Fruit fly (Drosophila melanogaster) whole organism, embryonic: ENCODE data around the gene CG5399.

Experiments
- CG11504 ChIP-seq: fragments of 200-800 bp; sonication (Bioruptor generic); optimal IDR thresholded peaks from 3 replicates; lab custom pipeline; 2019; ENCODE audit warnings: missing biosample characterization, mild to moderate bottlenecking, missing genetic modification characterization, moderate library complexity
- CG11723 ChIP-seq: fragments of 200-800 bp; sonication (Bioruptor generic); optimal IDR thresholded peaks from 2 replicates; lab custom pipeline; 2017; ENCODE audit warnings: missing biosample characterization, mild to moderate bottlenecking, missing genetic modification characterization
- CG13424 ChIP-seq: fragments of 200-800 bp; sonication (Bioruptor generic); optimal IDR thresholded peaks from 2 replicates; lab custom pipeline; 2019; ENCODE audit warnings: missing biosample characterization, mild to moderate bottlenecking, missing genetic modification characterization, moderate library complexity
- CG1603 ChIP-seq: fragments of 200-800 bp; sonication (Bioruptor generic); optimal IDR thresholded peaks from 2 replicates; lab custom pipeline; 2019; ENCODE audit warnings: missing biosample characterization, mild to moderate bottlenecking, missing genetic modification characterization, moderate library complexity
- CG17802 ChIP-seq: fragments of 200-800 bp; sonication (Bioruptor generic); optimal IDR thresholded peaks from 2 replicates; lab custom pipeline; 2018; ENCODE audit warnings: missing biosample characterization, mild to moderate bottlenecking, missing genetic modification characterization, moderate library complexity
- CG18262 ChIP-seq: fragments of 200-800 bp; optimal IDR thresholded peaks from 3 replicates; lab custom pipeline; 2019; ENCODE audit warnings: missing biosample characterization, mild to moderate bottlenecking, missing genetic modification characterization, moderate library complexity
- CG18764 ChIP-seq: fragments of 200-800 bp; sonication (Bioruptor generic); optimal IDR thresholded peaks from 3 replicates; lab custom pipeline; 2016; ENCODE audit warnings: missing biosample characterization, missing genetic modification characterization
- CG2678 ChIP-seq: fragments of 200-800 bp; sonication (Bioruptor generic); optimal IDR thresholded peaks from 3 replicates; lab custom pipeline; 2019; ENCODE audit warnings: missing biosample characterization, mild to moderate bottlenecking, missing genetic modification characterization, moderate library complexity
- CG3065 ChIP-seq: fragments of 200-800 bp; sonication (Bioruptor generic); optimal IDR thresholded peaks from 2 replicates; lab custom pipeline; 2016; ENCODE audit warnings: missing biosample characterization, missing genetic modification characterization
- CG32767 ChIP-seq: fragments of 200-800 bp; sonication (Bioruptor generic); IDR thresholded peaks from 2 replicates; pipeline ENCODE4 v1.3.6; 2022; ENCODE audit warnings: missing biosample characterization, missing genetic modification characterization
- CG32772 ChIP-seq: fragments of 200-800 bp; sonication (Bioruptor generic); IDR thresholded peaks from 2 replicates; pipeline ENCODE4 v1.3.6; 2022; ENCODE audit warnings: missing biosample characterization, missing genetic modification characterization
- CG33213 ChIP-seq: fragments of 200-800 bp; sonication (Bioruptor generic); optimal IDR thresholded peaks from 3 replicates; lab custom pipeline; 2016; ENCODE audit warnings: missing biosample characterization, missing genetic modification characterization
- CG33557 ChIP-seq: fragments of 200-800 bp; sonication (Bioruptor generic); optimal IDR thresholded peaks from 2 replicates; lab custom pipeline; 2019; ENCODE audit warnings: missing biosample characterization, mild to moderate bottlenecking, missing genetic modification characterization, moderate library complexity
- CG42726 ChIP-seq: fragments of 200-800 bp; sonication (Bioruptor generic); IDR thresholded peaks from 2 replicates; pipeline ENCODE4 v1.3.6; 2022; ENCODE audit warnings: missing biosample characterization, missing genetic modification characterization; ENCODE audit not compliant: partially characterized antibody
- CG6813 ChIP-seq: fragments of 200-800 bp; sonication (Bioruptor generic); optimal IDR thresholded peaks from 2 replicates; lab custom pipeline; 2017; ENCODE audit warnings: missing biosample characterization, missing genetic modification characterization, mild to moderate bottlenecking, moderate library complexity, missing genetic modification reagents
- CG7745 ChIP-seq: fragments of 200-800 bp; sonication (Bioruptor generic); optimal IDR thresholded peaks from 2 replicates; lab custom pipeline; 2018; ENCODE audit warnings: missing biosample characterization, mild to moderate bottlenecking, missing genetic modification characterization, moderate library complexity
- CG7786 ChIP-seq: fragments of 200-800 bp; sonication (Bioruptor generic); optimal IDR thresholded peaks from 2 replicates; lab custom pipeline; 2016; ENCODE audit warnings: missing biosample characterization, missing genetic modification characterization
- Deaf1 ChIP-seq: fragments of 200-800 bp; optimal IDR thresholded peaks from 3 replicates; lab custom pipeline; 2019; ENCODE audit warnings: missing biosample characterization, mild to moderate bottlenecking, missing genetic modification characterization, moderate library complexity
- Dll ChIP-seq: fragments of 200-800 bp; sonication (Bioruptor generic); IDR thresholded peaks from 4 replicates; pipeline ENCODE4 v1.3.6; 2022; ENCODE audit warnings: missing biosample characterization, missing genetic modification characterization; ENCODE audit not compliant: partially characterized antibody
- H15 ChIP-seq: fragments of 200-800 bp; sonication (Bioruptor generic); IDR thresholded peaks from 3 replicates; pipeline ENCODE4 v1.3.6; 2022; ENCODE audit warnings: missing biosample characterization, missing genetic modification characterization
- Kr ChIP-seq: fragments of 200-800 bp; sonication (Bioruptor generic); optimal IDR thresholded peaks from 2 replicates; lab custom pipeline; 2017; ENCODE audit warnings: missing biosample characterization, mild to moderate bottlenecking, missing genetic modification characterization
- MBD-R2 ChIP-seq: fragments of 200-800 bp; sonication (Bioruptor generic); IDR thresholded peaks from 2 replicates; pipeline ENCODE4 v1.3.6; 2022; ENCODE audit warnings: missing biosample characterization, missing genetic modification characterization
- Opbp ChIP-seq: fragments of 200-800 bp; sonication (Bioruptor generic); IDR thresholded peaks from 3 replicates; pipeline ENCODE4 v1.3.6; 2022; ENCODE audit warnings: missing biosample characterization, missing genetic modification characterization; ENCODE audit not compliant: partially characterized antibody
- Pdp1 ChIP-seq, 2 experiments: fragments of 200-800 bp; sonication (Bioruptor generic); optimal IDR thresholded peaks; 3 replicates each; lab custom pipeline; 2016; ENCODE audit warnings: missing biosample characterization in 2 of 2, missing genetic modification characterization in 2 of 2, mild to moderate bottlenecking in 1 of 2, moderate library complexity in 1 of 2
- TFAM ChIP-seq: fragments of 200-800 bp; sonication (Bioruptor generic); optimal IDR thresholded peaks from 2 replicates; lab custom pipeline; 2017; ENCODE audit warnings: missing biosample characterization, missing genetic modification characterization, inconsistent platforms
- Xbp1 ChIP-seq: fragments of 200-800 bp; sonication (Bioruptor generic); optimal IDR thresholded peaks from 3 replicates; lab custom pipeline; 2016; ENCODE audit warnings: missing biosample characterization, mild to moderate bottlenecking, missing genetic modification characterization
- amos ChIP-seq: fragments of 200-800 bp; sonication (Bioruptor generic); IDR thresholded peaks from 2 replicates; pipeline ENCODE4 v1.3.6; 2022; ENCODE audit warnings: missing biosample characterization, missing genetic modification characterization; ENCODE audit not compliant: partially characterized antibody
- bab2 ChIP-seq: fragments of 200-800 bp; sonication (Bioruptor generic); optimal IDR thresholded peaks from 2 replicates; lab custom pipeline; 2016; ENCODE audit warnings: missing biosample characterization, missing genetic modification characterization
- bbx ChIP-seq: fragments of 200-800 bp; sonication (Bioruptor generic); IDR thresholded peaks from 2 replicates; pipeline ENCODE4 v1.3.6; 2022; ENCODE audit warnings: missing biosample characterization, missing genetic modification characterization; ENCODE audit not compliant: partially characterized antibody
- br ChIP-seq: fragments of >200 bp; optimal IDR thresholded peaks from 2 replicates; lab custom pipeline; 2017
- cg ChIP-seq: fragments of 200-800 bp; sonication (Bioruptor generic); optimal IDR thresholded peaks from 3 replicates; lab custom pipeline; 2019; ENCODE audit warnings: missing biosample characterization, mild to moderate bottlenecking, missing genetic modification characterization, moderate library complexity
- chm ChIP-seq: fragments of 200-800 bp; sonication (Bioruptor generic); IDR thresholded peaks from 2 replicates; pipeline ENCODE4 v1.3.6; 2022; ENCODE audit warnings: missing biosample characterization, missing genetic modification characterization
- dmrt11E ChIP-seq: fragments of 200-800 bp; sonication (Bioruptor generic); optimal IDR thresholded peaks from 3 replicates; lab custom pipeline; 2018; ENCODE audit warnings: missing biosample characterization, mild to moderate bottlenecking, missing genetic modification characterization, moderate library complexity
- emc ChIP-seq: fragments of 200-800 bp; sonication (Bioruptor generic); optimal IDR thresholded peaks from 2 replicates; lab custom pipeline; 2016; ENCODE audit warnings: missing biosample characterization, missing genetic modification characterization
- gsb-n ChIP-seq: fragments of 200-800 bp; sonication (Bioruptor generic); optimal IDR thresholded peaks from 3 replicates; lab custom pipeline; 2018; ENCODE audit warnings: missing biosample characterization, mild to moderate bottlenecking, missing genetic modification characterization
- inv ChIP-seq: fragments of 200-800 bp; sonication (Bioruptor generic); IDR thresholded peaks from 2 replicates; pipeline ENCODE4 v1.3.6; 2022; ENCODE audit warnings: missing biosample characterization, missing genetic modification characterization; ENCODE audit not compliant: partially characterized antibody
- ken ChIP-seq: fragments of 200-800 bp; sonication (Bioruptor generic); IDR thresholded peaks from 3 replicates; pipeline ENCODE4 v1.3.6; 2022; ENCODE audit warnings: missing biosample characterization, missing genetic modification characterization
- nerfin-1 ChIP-seq: fragments of 200-800 bp; sonication (Bioruptor generic); optimal IDR thresholded peaks from 3 replicates; lab custom pipeline; 2019; ENCODE audit warnings: missing biosample characterization, mild to moderate bottlenecking, missing genetic modification characterization, moderate library complexity
- oc ChIP-seq: fragments of 200-800 bp; sonication (Bioruptor generic); optimal IDR thresholded peaks from 2 replicates; lab custom pipeline; 2018; ENCODE audit warnings: missing biosample characterization, mild to moderate bottlenecking, missing genetic modification characterization, moderate library complexity
- pnt ChIP-seq: fragments of 200-800 bp; sonication (Bioruptor generic); optimal IDR thresholded peaks from 3 replicates; lab custom pipeline; 2016; ENCODE audit warnings: missing biosample characterization, missing genetic modification characterization
- pros ChIP-seq: fragments of 200-800 bp; sonication (Bioruptor generic); optimal IDR thresholded peaks from 3 replicates; lab custom pipeline; 2019; ENCODE audit warnings: missing biosample characterization, mild to moderate bottlenecking, missing genetic modification characterization, moderate library complexity
- sens ChIP-seq: fragments of 200-800 bp; sonication (Bioruptor generic); peaks from one replicate; lab custom pipeline; 2016; ENCODE audit warnings: missing biosample characterization, missing genetic modification characterization
- sim ChIP-seq: fragments of 200-800 bp; sonication (Bioruptor generic); IDR thresholded peaks from 2 replicates; pipeline ENCODE4 v1.3.6; 2022; ENCODE audit warnings: missing biosample characterization, missing genetic modification characterization
- sqz ChIP-seq: fragments of 200-800 bp; sonication (Bioruptor generic); optimal IDR thresholded peaks from 3 replicates; lab custom pipeline; 2018; ENCODE audit warnings: missing biosample characterization, mild to moderate bottlenecking, missing genetic modification characterization
- tap ChIP-seq: fragments of 200-800 bp; optimal IDR thresholded peaks from 3 replicates; lab custom pipeline; 2019; ENCODE audit warnings: missing biosample characterization, mild to moderate bottlenecking, missing genetic modification characterization, moderate library complexity
- trh ChIP-seq: fragments of 200-800 bp; sonication (Bioruptor generic); optimal IDR thresholded peaks from 2 replicates; lab custom pipeline; 2016; ENCODE audit warnings: missing biosample characterization, missing genetic modification characterization
- twi ChIP-seq: fragments of 200-800 bp; optimal IDR thresholded peaks from 2 replicates; lab custom pipeline; 2019; ENCODE audit warnings: missing biosample characterization, mild to moderate bottlenecking, missing genetic modification characterization, moderate library complexity

Gene CG5399

DNA sequence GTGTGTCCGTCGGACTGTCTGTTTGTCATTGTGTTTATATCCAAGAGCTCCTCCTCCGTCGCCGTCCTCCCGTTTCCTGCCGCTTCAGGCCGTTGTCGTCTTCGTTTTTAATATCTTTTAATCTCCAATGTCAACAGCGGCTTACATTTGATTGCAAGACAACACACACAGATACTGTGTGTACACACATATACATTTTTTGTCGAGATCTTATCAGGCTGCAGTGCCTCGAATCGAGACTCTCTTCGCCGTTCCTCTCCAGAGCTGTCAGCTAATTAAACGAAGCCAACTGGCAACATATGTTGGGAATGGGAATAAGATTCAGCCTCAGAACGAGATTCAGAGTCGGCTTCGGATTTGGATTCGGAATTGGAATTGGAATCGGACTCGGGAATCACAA is 24.5 kb upstream of the CG5399 start (continued):
- TF ChIP-seq chm (GFP tag; lab: Robert Waterston, UW) (peak; percentile 85; the same call in 1 of the 2 replicates), bbx (GFP tag; lab: Robert Waterston, UW) (no peak), H15 (GFP tag; lab: Robert Waterston, UW) (no peak), sim (GFP tag; lab: Robert Waterston, UW) (0 out of 2 replicates have a peak, but pooled peaks have one; percentile 45), CG33557 (peak; percentile 65), trh (GFP tag; lab: Kevin White, UChicago) (no peak), CG13424 (peak; percentile 12), br (lab: Kevin White, UChicago) (no peak), CG11723 (GFP tag; lab: Kevin White, UChicago) (peak; percentile 10), nerfin-1 (peak; percentile 23), sens (GFP tag; lab: Kevin White, UChicago) (peak; percentile 91), CG18262 (peak; percentile 24), cg (peak; percentile 42), Deaf1 (tag; lab: Kevin White, UChicago) (peak; percentile 31), bab2 (peak; percentile 6), CG42726 (GFP tag; lab: Robert Waterston, UW) (no peak), oc (tag; lab: Kevin White, UChicago) (peak; percentile 84)

dm6 chr3R:15672302-15672701 is 22.7 kb upstream of the CG5399 start:
- TF ChIP-seq tap (tag; lab: Kevin White, UChicago) (peak; percentile 70), inv (GFP tag; lab: Robert Waterston, UW) (no peak), nerfin-1 (peak; percentile 37), amos (GFP tag; lab: Robert Waterston, UW) (no peak), gsb-n (peak; percentile 77), MBD-R2 (no peak), CG18764 (GFP tag; lab: Kevin White, UChicago) (no peak), CG33213 (GFP tag; lab: Kevin White, UChicago) (no peak), pros (peak; percentile 71), CG17802 (tag; lab: Kevin White, UChicago) (no peak), CG3065 (GFP tag; lab: Kevin White, UChicago) (peak; percentile 11), CG32767 (no peak), oc (tag; lab: Kevin White, UChicago) (peak; percentile 70), emc (GFP tag; lab: Kevin White, UChicago) (no peak), Opbp (GFP tag; lab: Robert Waterston, UW) (no peak), Pdp1 (GFP tag; optimal IDR thresholded peaks at IDR 0.05; lab: Kevin White, UChicago) (peak in 1 of 2 experiments; percentile 11)
- TF ChIP-seq, all 482 proteins: peak for 7

- TF ChIP-seq CG6813 (GFP tag; lab: Kevin White, UChicago) (peak; percentile 13), pros (no peak), Xbp1 (no peak), CG7786 (GFP tag; lab: Kevin White, UChicago) (no peak), sqz (GFP tag; lab: Kevin White, UChicago) (peak; percentile 34), trh (GFP tag; lab: Kevin White, UChicago) (no peak), CG2678 (tag; lab: Kevin White, UChicago) (no peak), Dll (GFP tag; lab: Robert Waterston, UW) (no peak), TFAM (GFP tag; lab: Kevin White, UChicago) (no peak), twi (tag; lab: Kevin White, UChicago) (peak; percentile 70), CG1603 (no peak), pnt (GFP tag; lab: Kevin White, UChicago) (no peak), dmrt11E (tag; lab: Kevin White, UChicago) (peak; percentile 49), ken (GFP tag; lab: Robert Waterston, UW) (0 out of 3 replicates have a peak, but pooled peaks have one; percentile 1), CG33557 (peak; percentile 12), Kr (peak; percentile 19), CG32772 (GFP tag; lab: Robert Waterston, UW) (no peak), sens (GFP tag; lab: Kevin White, UChicago) (peak; percentile 71), CG7745 (tag; lab: Kevin White, UChicago) (peak; percentile 30), CG11504 (tag; lab: Kevin White, UChicago) (peak; percentile 0)
Observed at dm6 chr3R:15673248-15673647, 21.8 kb upstream of the CG5399 start.
